Worm (Caenorhabditis elegans): ENCODE measurements around the gene nlp-45.

Gene nlp-45

DNA sequence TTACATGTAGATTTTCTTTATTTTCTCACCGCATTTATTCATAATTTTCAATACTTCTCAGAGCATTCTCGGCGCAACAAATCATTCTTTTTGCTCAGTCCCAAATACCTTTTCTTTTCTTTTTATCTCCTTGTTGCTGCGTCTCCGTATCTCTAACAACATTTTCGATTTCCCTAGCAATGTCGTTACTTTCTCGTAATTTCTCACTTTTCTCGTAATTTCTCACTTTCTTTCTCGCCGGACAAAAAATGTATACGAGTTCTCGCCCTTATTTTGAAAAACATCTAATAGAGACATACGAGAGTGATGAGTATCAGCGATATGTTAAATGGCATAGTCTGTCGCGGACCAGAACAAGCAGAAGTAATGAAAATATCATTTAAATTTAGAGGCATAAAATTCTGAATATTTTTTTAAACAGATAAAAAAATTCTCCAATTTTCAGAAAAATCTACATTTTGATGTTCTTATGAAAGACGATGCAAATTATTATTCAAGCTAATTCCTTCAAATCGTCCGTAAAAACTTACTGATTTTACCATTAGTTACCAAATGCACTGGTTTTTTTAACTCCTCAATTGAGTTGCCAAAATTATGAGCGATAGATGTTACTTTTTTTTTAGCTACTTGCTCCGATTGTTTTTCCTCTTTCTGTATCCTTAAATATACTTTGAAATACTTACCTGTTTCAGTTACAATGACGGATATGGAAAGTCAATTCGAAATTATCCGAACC is 37.4 kb upstream of the nlp-45 start, which contains the start of gene F47G3.3:
TSS of gene F47G3.3 (plus strand) at position 686 of the 736 bp plus-strand sequence.
- TF ChIP-seq nhr-12 (tag; optimal IDR thresholded peaks at IDR 0.05) (no peak), hlh-1 (tag; optimal IDR thresholded peaks at IDR 0.05) (no peak), pha-4 (tag; optimal IDR thresholded peaks at IDR 0.05) (no peak), mls-2 (tag; optimal IDR thresholded peaks at IDR 0.05) (no peak), sem-2 (GFP tag; optimal IDR thresholded peaks at IDR 0.05) (no peak), mep-1 (tag; optimal IDR thresholded peaks at IDR 0.05) (no peak), ztf-11 (tag; optimal IDR thresholded peaks at IDR 0.05) (no peak), nhr-28 (tag; optimal IDR thresholded peaks at IDR 0.05) (no peak), blmp-1 (tag; optimal IDR thresholded peaks at IDR 0.05) (no peak), ces-1 (GFP tag; optimal IDR thresholded peaks at IDR 0.05) (no peak), elt-3 (tag; optimal IDR thresholded peaks at IDR 0.05) (no peak)

DNA sequence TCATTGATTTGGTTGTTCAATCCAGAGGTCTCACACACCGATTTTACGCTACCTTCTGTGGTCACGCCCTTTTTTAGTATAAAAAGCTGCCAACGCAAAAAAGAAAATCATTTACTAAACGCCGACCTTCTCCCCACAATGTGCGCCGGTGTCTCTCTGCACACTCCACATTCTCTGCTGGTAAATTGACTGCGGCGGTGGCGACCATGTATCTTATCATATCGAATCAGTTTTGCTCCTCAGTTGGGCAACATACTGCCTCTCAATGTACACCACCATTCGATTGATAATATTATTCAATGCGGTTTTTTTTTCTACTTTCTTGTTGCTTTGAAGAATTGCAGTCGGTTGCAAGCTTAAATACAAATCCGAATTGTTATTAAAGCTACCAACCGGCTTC is 34.0 kb upstream of the nlp-45 start:
- no peak for TF ChIP-seq zip-8 (tag; optimal IDR thresholded peaks at IDR 0.05)
- no peak for TF ChIP-seq cnd-1 (tag; optimal IDR thresholded peaks at IDR 0.05)
- TF ChIP-seq unc-39 (tag; optimal IDR thresholded peaks at IDR 0.05), result no peak
- no peak for TF ChIP-seq elt-1 (tag; optimal IDR thresholded peaks at IDR 0.05; ENCODE audit: borderline replicate concordance, insufficient read depth)
- no peak for TF ChIP-seq nhr-12 (tag; optimal IDR thresholded peaks at IDR 0.05)
- no peak for TF ChIP-seq tbx-8 (GFP tag; optimal IDR thresholded peaks at IDR 0.05)
- no peak for TF ChIP-seq lin-13 (tag; optimal IDR thresholded peaks at IDR 0.05)
- no peak for TF ChIP-seq ceh-43 (GFP tag; optimal IDR thresholded peaks at IDR 0.05)
- TF ChIP-seq unc-120 (tag; optimal IDR thresholded peaks at IDR 0.05; ENCODE audit: poor library complexity, severe bottlenecking), result no peak
- TF ChIP-seq ceh-83 (GFP tag; optimal IDR thresholded peaks at IDR 0.05), result no peak
- TF ChIP-seq bed-3 (GFP tag; optimal IDR thresholded peaks at IDR 0.05), result no peak

DNA sequence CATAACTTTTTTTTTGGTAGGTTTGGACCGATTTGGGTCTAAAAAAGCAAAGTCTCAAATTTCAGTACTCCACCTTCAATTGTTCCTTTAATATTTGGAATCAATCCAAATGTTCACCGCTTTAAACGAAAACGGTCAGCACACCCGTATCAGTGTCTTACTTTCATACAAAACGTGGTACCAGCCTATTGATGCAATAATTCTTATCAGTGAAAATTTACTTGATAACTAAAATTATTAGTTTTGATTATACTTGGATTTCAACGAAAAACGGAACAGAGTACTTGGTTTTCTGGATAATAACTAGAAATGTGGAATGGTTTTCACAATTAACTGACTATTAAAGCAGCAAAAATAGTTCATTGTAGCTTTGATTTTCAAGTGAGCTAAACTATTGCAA is 32.5 kb upstream of the nlp-45 start:
- TF ChIP-seq ceh-39 (tag; optimal IDR thresholded peaks at IDR 0.05), result no peak
- TF ChIP-seq flh-1 (GFP tag; optimal IDR thresholded peaks at IDR 0.05), result no peak
- TF ChIP-seq nhr-76 (tag; optimal IDR thresholded peaks at IDR 0.05), result no peak
- no peak for TF ChIP-seq lsy-2 (tag; optimal IDR thresholded peaks at IDR 0.05)
- TF ChIP-seq bed-3 (GFP tag; optimal IDR thresholded peaks at IDR 0.05), result no peak
- TF ChIP-seq mep-1 (tag; optimal IDR thresholded peaks at IDR 0.05), result no peak
- no peak for TF ChIP-seq snpc-4 (tag; optimal IDR thresholded peaks at IDR 0.05)
- no peak for TF ChIP-seq ceh-43 (GFP tag; optimal IDR thresholded peaks at IDR 0.05)
- TF ChIP-seq elt-1 (tag; optimal IDR thresholded peaks at IDR 0.05; ENCODE audit: borderline replicate concordance, insufficient read depth), result no peak
- no peak for TF ChIP-seq sem-2 (GFP tag; optimal IDR thresholded peaks at IDR 0.05)
- no peak for TF ChIP-seq tbx-8 (GFP tag; optimal IDR thresholded peaks at IDR 0.05)
- no peak for TF ChIP-seq M03D4.4 (tag; optimal IDR thresholded peaks at IDR 0.05)
- TF ChIP-seq ztf-11 (tag; optimal IDR thresholded peaks at IDR 0.05), result no peak
- no peak for TF ChIP-seq drap-1 (GFP tag; optimal IDR thresholded peaks at IDR 0.05)
- no peak for TF ChIP-seq elt-3 (tag; optimal IDR thresholded peaks at IDR 0.05)
- no peak for TF ChIP-seq hlh-1 (tag; optimal IDR thresholded peaks at IDR 0.05)
- no peak for TF ChIP-seq ces-1 (GFP tag; optimal IDR thresholded peaks at IDR 0.05)

DNA sequence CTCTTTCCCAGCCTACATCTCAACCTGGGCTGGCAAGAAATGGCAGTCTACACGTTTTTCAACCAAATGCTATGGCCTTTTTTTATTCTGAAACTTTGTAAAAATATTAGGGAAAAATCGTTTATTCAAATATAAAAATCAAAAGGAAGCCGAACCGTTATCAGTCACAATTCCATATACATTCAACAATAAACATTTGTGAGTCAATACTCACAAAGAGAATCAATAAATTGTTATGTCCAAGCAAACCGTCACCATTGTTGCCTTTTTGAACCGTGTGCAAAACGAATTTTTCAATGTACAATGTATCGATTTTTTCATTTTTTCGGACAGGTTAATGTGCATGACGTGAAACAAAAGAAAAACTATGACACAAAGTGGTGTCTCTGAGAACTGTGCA is 31.0 kb upstream of the nlp-45 start:
- TF ChIP-seq lin-32 (GFP tag; optimal IDR thresholded peaks at IDR 0.05) (no peak), mab-5 (tag; optimal IDR thresholded peaks at IDR 0.05) (no peak), hlh-1 (tag; optimal IDR thresholded peaks at IDR 0.05) (no peak), blmp-1 (tag; optimal IDR thresholded peaks at IDR 0.05) (no peak), mep-1 (tag; optimal IDR thresholded peaks at IDR 0.05) (no peak), zip-8 (tag; optimal IDR thresholded peaks at IDR 0.05) (no peak), M03D4.4 (tag; optimal IDR thresholded peaks at IDR 0.05) (no peak)

DNA sequence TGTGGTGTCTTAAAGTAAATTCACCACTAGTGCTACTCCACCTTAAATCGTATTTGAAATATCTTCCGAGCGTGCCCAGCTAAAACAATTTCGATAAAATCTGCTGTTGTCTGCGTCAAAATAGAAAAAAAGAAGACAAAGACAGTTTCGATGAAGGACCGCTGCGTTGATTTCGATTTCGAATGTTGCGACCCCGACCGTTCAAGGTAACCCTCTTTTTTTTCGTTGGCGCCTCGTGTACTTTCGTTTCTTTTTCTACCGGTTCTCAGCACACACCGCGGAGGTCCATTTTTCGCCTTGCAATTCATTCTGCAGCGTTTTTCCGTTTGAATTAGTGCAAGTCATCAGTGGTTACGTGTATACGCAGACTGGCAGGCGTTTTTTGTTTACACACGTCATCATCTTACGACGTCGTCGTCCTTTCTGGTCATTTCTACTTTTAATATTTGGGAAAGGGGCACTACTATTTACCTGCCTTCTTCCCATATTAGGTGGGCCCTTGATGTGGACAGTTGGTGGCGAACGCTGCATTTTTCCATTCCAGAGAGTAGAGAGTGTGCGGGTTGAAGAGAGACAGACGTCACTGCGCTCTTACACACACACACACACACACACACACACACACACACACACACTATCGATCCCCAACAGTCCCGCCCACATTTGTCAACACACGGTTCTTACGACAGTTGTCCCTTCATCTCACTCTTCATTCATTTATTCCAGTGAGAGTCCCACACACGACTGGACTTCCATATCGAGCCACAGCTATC is 30.1 kb upstream of the nlp-45 start:
- TF ChIP-seq nhr-2 (tag; optimal IDR thresholded peaks at IDR 0.05) (peak; percentile 27), ztf-11 (tag; optimal IDR thresholded peaks at IDR 0.05) (peak; percentile 56), ceh-83 (GFP tag; optimal IDR thresholded peaks at IDR 0.05) (no peak), lsy-2 (tag; optimal IDR thresholded peaks at IDR 0.05) (no peak), nhr-12 (tag; optimal IDR thresholded peaks at IDR 0.05) (no peak), elt-3 (tag; optimal IDR thresholded peaks at IDR 0.05) (no peak), unc-120 (tag; optimal IDR thresholded peaks at IDR 0.05; ENCODE audit: poor library complexity, severe bottlenecking) (peak; percentile 16), mab-5 (tag; optimal IDR thresholded peaks at IDR 0.05) (no peak), lin-13 (tag; optimal IDR thresholded peaks at IDR 0.05) (no peak), M03D4.4 (tag; optimal IDR thresholded peaks at IDR 0.05) (peak; percentile 15), lin-32 (GFP tag; optimal IDR thresholded peaks at IDR 0.05) (no peak), drap-1 (GFP tag; optimal IDR thresholded peaks at IDR 0.05) (peak; percentile 49), hlh-1 (tag; optimal IDR thresholded peaks at IDR 0.05) (no peak), nhr-237 (tag; optimal IDR thresholded peaks at IDR 0.05) (no peak), nhr-76 (tag; optimal IDR thresholded peaks at IDR 0.05) (no peak), zip-8 (tag; optimal IDR thresholded peaks at IDR 0.05) (no peak), ceh-39 (tag; optimal IDR thresholded peaks at IDR 0.05) (peak; percentile 75), snpc-4 (tag; optimal IDR thresholded peaks at IDR 0.05) (no peak), nhr-28 (tag; optimal IDR thresholded peaks at IDR 0.05) (no peak), bed-3 (GFP tag; optimal IDR thresholded peaks at IDR 0.05) (no peak), ham-2 (GFP tag; optimal IDR thresholded peaks at IDR 0.05) (peak; percentile 18), elt-1 (tag; optimal IDR thresholded peaks at IDR 0.05; ENCODE audit: borderline replicate concordance, insufficient read depth) (no peak), mep-1 (tag; optimal IDR thresholded peaks at IDR 0.05) (peak; percentile 54), sptf-1 (tag; optimal IDR thresholded peaks at IDR 0.05) (peak; percentile 16), tbx-8 (GFP tag; optimal IDR thresholded peaks at IDR 0.05) (no peak), unc-39 (tag; optimal IDR thresholded peaks at IDR 0.05) (no peak), mls-2 (tag; optimal IDR thresholded peaks at IDR 0.05) (peak; percentile 51), pha-4 (tag; optimal IDR thresholded peaks at IDR 0.05) (peak; percentile 80), cnd-1 (tag; optimal IDR thresholded peaks at IDR 0.05) (peak; percentile 70), sem-2 (GFP tag; optimal IDR thresholded peaks at IDR 0.05) (peak; percentile 10)

Measured in whole organism, mixed stage, embryonic.